Worm (Caenorhabditis elegans): ENCODE measurements around the gene W04G3.7.

The W04G3.7 gene

DNA sequence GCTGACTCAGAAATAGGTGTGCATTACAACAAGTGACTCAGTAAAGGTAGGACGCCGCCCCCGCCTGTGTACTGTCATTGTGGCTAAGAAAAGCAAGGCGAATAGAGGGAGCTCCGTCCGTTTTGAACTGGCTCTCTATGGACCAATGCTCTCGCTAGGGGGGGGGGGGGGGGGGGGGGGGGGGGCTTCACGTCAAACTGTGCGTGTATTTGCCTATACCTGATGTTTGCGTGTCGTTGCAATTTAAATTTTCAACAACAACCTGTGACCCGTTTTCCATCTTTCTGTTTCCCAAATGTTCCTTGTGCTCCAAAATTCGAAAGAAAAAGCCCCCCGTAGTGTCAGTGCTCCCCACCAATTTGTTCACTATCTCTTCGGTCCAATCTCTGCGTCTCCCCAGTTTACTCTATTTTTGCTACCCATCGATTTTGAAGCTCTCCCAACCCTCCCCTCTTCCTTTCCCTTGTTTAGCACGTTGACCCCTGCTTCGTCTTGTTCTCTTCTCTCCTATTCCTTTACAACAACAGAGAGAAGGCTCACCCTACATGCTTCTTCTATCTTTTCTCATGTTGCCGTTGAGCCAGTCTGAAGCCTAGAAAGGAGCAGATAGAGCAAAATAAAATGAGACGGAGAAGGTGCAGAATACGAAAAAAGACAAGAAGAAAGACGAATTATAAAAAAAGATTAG lies 50.5 kb downstream of the W04G3.7 start:
- TF ChIP-seq ref-1 (GFP tag; conservative IDR thresholded peaks at IDR 0.05) (no peak), tab-1 (GFP tag; IDR thresholded peaks at IDR 0.05) (0 out of 2 replicates have a peak, but pooled peaks have one; percentile 18), T22C8.4 (GFP tag; IDR thresholded peaks at IDR 0.05) (0 out of 2 replicates have a peak, but pooled peaks have one; percentile 7), flt-1 (GFP tag; IDR thresholded peaks at IDR 0.05) (no peak), cog-1 (tag; optimal IDR thresholded peaks at IDR 0.05) (peak; percentile 25)

ce11 chrX:11033952-11034287 lies 51.1 kb downstream of the W04G3.7 start:
- no peak for TF ChIP-seq T22C8.4 (GFP tag; IDR thresholded peaks at IDR 0.05)
- no peak for TF ChIP-seq med-1 (GFP tag; optimal IDR thresholded peaks at IDR 0.05; ENCODE audit: insufficient read depth)
- TF ChIP-seq ref-1 (GFP tag; conservative IDR thresholded peaks at IDR 0.05), result no peak
- TF ChIP-seq tab-1 (GFP tag; IDR thresholded peaks at IDR 0.05), result no peak

Data from whole organism, midembryonic.